Fruit fly (Drosophila melanogaster) whole organism, embryonic: Measurements from ENCODE around the gene IleRS-m.
A peak's percentile ranks its signal among the peaks of the same experiment; 100 is the strongest.

ENCODE experiments used
- Bgb ChIP-seq: fragments of 200-800 bp; sonication (Bioruptor generic); IDR thresholded peaks from 2 replicates; pipeline ENCODE4 v1.3.6; 2022; ENCODE audit warnings: missing biosample characterization, missing genetic modification characterization; ENCODE audit not compliant: partially characterized antibody
- CG10366 ChIP-seq: fragments of 200-800 bp; sonication (Bioruptor generic); IDR thresholded peaks from 2 replicates; pipeline ENCODE4 v1.3.6; 2022; ENCODE audit warnings: missing biosample characterization, missing genetic modification characterization
- CG12071 ChIP-seq: fragments of 200-800 bp; sonication (Bioruptor generic); optimal IDR thresholded peaks from 3 replicates; lab custom pipeline; 2018; ENCODE audit warnings: missing biosample characterization, mild to moderate bottlenecking, missing genetic modification characterization
- CG12219 ChIP-seq: fragments of 200-800 bp; sonication (Bioruptor generic); optimal IDR thresholded peaks from 3 replicates; lab custom pipeline; 2018; ENCODE audit warnings: missing biosample characterization, mild to moderate bottlenecking, missing genetic modification characterization
- CG13624 ChIP-seq: fragments of 200-800 bp; sonication (Bioruptor generic); optimal IDR thresholded peaks from 2 replicates; lab custom pipeline; 2016; ENCODE audit warnings: missing biosample characterization, missing genetic modification characterization
- CG15601 ChIP-seq: fragments of 200-800 bp; sonication (Bioruptor generic); optimal IDR thresholded peaks from 3 replicates; lab custom pipeline; 2019; ENCODE audit warnings: missing biosample characterization, mild to moderate bottlenecking, missing genetic modification characterization, moderate library complexity
- CG18599 ChIP-seq: fragments of 200-800 bp; sonication (Bioruptor generic); optimal IDR thresholded peaks from 3 replicates; lab custom pipeline; 2017; ENCODE audit warnings: missing biosample characterization, missing genetic modification characterization, mild to moderate bottlenecking, moderate library complexity, missing genetic modification reagents
- CG18619 ChIP-seq: fragments of 200-800 bp; sonication (Bioruptor generic); optimal IDR thresholded peaks from 3 replicates; lab custom pipeline; 2017; ENCODE audit warnings: missing biosample characterization, mild to moderate bottlenecking, missing genetic modification characterization
- CG2678 ChIP-seq: fragments of 200-800 bp; sonication (Bioruptor generic); optimal IDR thresholded peaks from 3 replicates; lab custom pipeline; 2019; ENCODE audit warnings: missing biosample characterization, mild to moderate bottlenecking, missing genetic modification characterization, moderate library complexity
- CG3065 ChIP-seq: fragments of 200-800 bp; sonication (Bioruptor generic); optimal IDR thresholded peaks from 2 replicates; lab custom pipeline; 2016; ENCODE audit warnings: missing biosample characterization, missing genetic modification characterization
- CG31441 ChIP-seq: fragments of 200-800 bp; sonication (Bioruptor generic); IDR thresholded peaks from 2 replicates; pipeline ENCODE4 v1.3.6; 2022; ENCODE audit warnings: missing biosample characterization, missing genetic modification characterization
- CG34376 ChIP-seq: fragments of 200-800 bp; sonication (Bioruptor generic); optimal IDR thresholded peaks from 2 replicates; lab custom pipeline; 2018; ENCODE audit warnings: missing biosample characterization, mild to moderate bottlenecking, missing genetic modification characterization
- CG4282 ChIP-seq: fragments of 200-800 bp; sonication (Bioruptor generic); optimal IDR thresholded peaks from 2 replicates; lab custom pipeline; 2016; ENCODE audit warnings: missing biosample characterization, missing genetic modification characterization
- CG6654 ChIP-seq: fragments of 200-800 bp; sonication (Bioruptor generic); optimal IDR thresholded peaks from 2 replicates; lab custom pipeline; 2017; ENCODE audit warnings: missing biosample characterization, mild to moderate bottlenecking, missing genetic modification characterization
- CG6683 ChIP-seq: fragments of 200-800 bp; sonication (Bioruptor generic); optimal IDR thresholded peaks from 2 replicates; lab custom pipeline; 2017; ENCODE audit warnings: missing biosample characterization, mild to moderate bottlenecking, missing genetic modification characterization, missing genetic modification reagents
- CG7271 ChIP-seq: fragments of 200-800 bp; sonication (Bioruptor generic); optimal IDR thresholded peaks from 2 replicates; lab custom pipeline; 2018; ENCODE audit warnings: missing biosample characterization, mild to moderate bottlenecking, missing genetic modification characterization, moderate library complexity
- CG8281 ChIP-seq: fragments of 200-800 bp; sonication (Bioruptor generic); optimal IDR thresholded peaks from 2 replicates; lab custom pipeline; 2018; ENCODE audit warnings: missing biosample characterization, mild to moderate bottlenecking, missing genetic modification characterization, moderate library complexity
- CG8924 ChIP-seq: fragments of 200-800 bp; optimal IDR thresholded peaks from 3 replicates; lab custom pipeline; 2019; ENCODE audit warnings: missing biosample characterization, mild to moderate bottlenecking, missing genetic modification characterization, moderate library complexity
- D19B ChIP-seq: fragments of 200-800 bp; sonication (Bioruptor generic); optimal IDR thresholded peaks from 2 replicates; lab custom pipeline; 2017; ENCODE audit warnings: missing biosample characterization, mild to moderate bottlenecking, missing genetic modification characterization
- Dll ChIP-seq: fragments of 200-800 bp; sonication (Bioruptor generic); IDR thresholded peaks from 4 replicates; pipeline ENCODE4 v1.3.6; 2022; ENCODE audit warnings: missing biosample characterization, missing genetic modification characterization; ENCODE audit not compliant: partially characterized antibody
- Dp ChIP-seq: fragments of 200-800 bp; sonication (Bioruptor generic); optimal IDR thresholded peaks from 2 replicates; lab custom pipeline; 2018; ENCODE audit warnings: missing biosample characterization, mild to moderate bottlenecking, missing genetic modification characterization, moderate library complexity
- Drgx ChIP-seq: fragments of 200-800 bp; sonication (Bioruptor generic); IDR thresholded peaks from 2 replicates; pipeline ENCODE4 v1.3.6; 2022; ENCODE audit warnings: missing biosample characterization, missing genetic modification characterization
- Fer3 ChIP-seq: fragments of 200-800 bp; sonication (Bioruptor generic); optimal IDR thresholded peaks from 2 replicates; lab custom pipeline; 2018; ENCODE audit warnings: missing biosample characterization, mild to moderate bottlenecking, missing genetic modification characterization, moderate library complexity
- Hr39 ChIP-seq: fragments of >200 bp; optimal IDR thresholded peaks from 2 replicates; lab custom pipeline; 2017
- Hr78 ChIP-seq, 2 experiments: fragments of 200-800 bp in 1 of 2; fragments of >200 bp in 1 of 2; sonication (Bioruptor generic) in 1 of 2; optimal IDR thresholded peaks; 2 replicates each; lab custom pipeline; 2017 to 2019; ENCODE audit warnings: missing biosample characterization in 2 of 2, missing genetic modification characterization in 2 of 2, mild to moderate bottlenecking in 1 of 2, moderate library complexity in 1 of 2
- Lpt ChIP-seq: fragments of >200 bp; optimal IDR thresholded peaks from 2 replicates; lab custom pipeline; 2018; ENCODE audit warnings: missing biosample characterization, missing genetic modification characterization
- Med ChIP-seq: fragments of 200-800 bp; sonication (Bioruptor generic); peaks from one replicate; lab custom pipeline; 2016; ENCODE audit warnings: missing biosample characterization, missing genetic modification characterization, mild to moderate bottlenecking, inconsistent platforms, moderate library complexity
- Meics ChIP-seq: fragments of 200-800 bp; sonication (Bioruptor generic); optimal IDR thresholded peaks from 2 replicates; lab custom pipeline; 2017; ENCODE audit warnings: missing biosample characterization, mild to moderate bottlenecking, missing genetic modification characterization
- Myb ChIP-seq: fragments of 200-800 bp; sonication (Bioruptor generic); optimal IDR thresholded peaks from 2 replicates; lab custom pipeline; 2016; ENCODE audit warnings: missing biosample characterization, missing genetic modification characterization
- Sox100B ChIP-seq: fragments of 200-800 bp; sonication (Bioruptor generic); optimal IDR thresholded peaks from 3 replicates; lab custom pipeline; 2018; ENCODE audit warnings: missing biosample characterization, mild to moderate bottlenecking, missing genetic modification characterization
- Spps ChIP-seq: fragments of 200-800 bp; sonication (Bioruptor generic); optimal IDR thresholded peaks from 2 replicates; lab custom pipeline; 2018; ENCODE audit warnings: missing biosample characterization, mild to moderate bottlenecking, missing genetic modification characterization
- Stat92E ChIP-seq, 3 experiments: fragments of >200 bp in 2 of 3; fragments of 200-800 bp in 1 of 3; sonication (Bioruptor generic) in 1 of 3; optimal IDR thresholded peaks; 2 replicates each; lab custom pipeline; 2017 to 2019; ENCODE audit warnings: missing biosample characterization in 3 of 3, missing genetic modification characterization in 3 of 3, mild to moderate bottlenecking in 1 of 3, moderate library complexity in 1 of 3
- Xbp1 ChIP-seq: fragments of 200-800 bp; sonication (Bioruptor generic); optimal IDR thresholded peaks from 3 replicates; lab custom pipeline; 2016; ENCODE audit warnings: missing biosample characterization, mild to moderate bottlenecking, missing genetic modification characterization
- al ChIP-seq: fragments of 200-800 bp; sonication (Bioruptor generic); IDR thresholded peaks from 2 replicates; pipeline ENCODE4 v1.3.6; 2022; ENCODE audit warnings: missing biosample characterization, missing genetic modification characterization
- dati ChIP-seq: fragments of 200-800 bp; sonication (Bioruptor generic); IDR thresholded peaks from 2 replicates; pipeline ENCODE4 v1.3.6; 2022; ENCODE audit warnings: missing biosample characterization, missing genetic modification characterization
- disco-r ChIP-seq: fragments of 200-800 bp; sonication (Bioruptor generic); optimal IDR thresholded peaks from 2 replicates; lab custom pipeline; 2016; ENCODE audit warnings: missing biosample characterization, missing genetic modification characterization
- dmrt99B ChIP-seq: fragments of 200-800 bp; sonication (Bioruptor generic); optimal IDR thresholded peaks from 2 replicates; lab custom pipeline; 2018; ENCODE audit warnings: missing biosample characterization, mild to moderate bottlenecking, missing genetic modification characterization, moderate library complexity
- fu2 ChIP-seq: fragments of 200-800 bp; sonication (Bioruptor generic); optimal IDR thresholded peaks from 2 replicates; lab custom pipeline; 2016; ENCODE audit warnings: missing biosample characterization, missing genetic modification characterization
- lbe ChIP-seq: fragments of 200-800 bp; sonication (Bioruptor generic); optimal IDR thresholded peaks from 2 replicates; lab custom pipeline; 2016; ENCODE audit warnings: missing biosample characterization, mild to moderate bottlenecking, missing genetic modification characterization
- onecut ChIP-seq: fragments of 200-800 bp; sonication (Bioruptor generic); IDR thresholded peaks from 2 replicates; pipeline ENCODE4 v1.3.6; 2022; ENCODE audit warnings: missing biosample characterization, missing genetic modification characterization
- peb ChIP-seq: fragments of 200-800 bp; sonication (Bioruptor generic); IDR thresholded peaks from 2 replicates; pipeline ENCODE4 v1.3.6; 2022; ENCODE audit warnings: missing biosample characterization, missing genetic modification characterization
- pnt ChIP-seq: fragments of 200-800 bp; sonication (Bioruptor generic); optimal IDR thresholded peaks from 3 replicates; lab custom pipeline; 2016; ENCODE audit warnings: missing biosample characterization, missing genetic modification characterization
- sc ChIP-seq, 3 experiments: fragments of >200 bp in 2 of 3; fragments of 200-800 bp in 1 of 3; sonication (Bioruptor generic) in 1 of 3; optimal IDR thresholded peaks; 2 replicates in 2 of 3; 3 replicates in 1 of 3; lab custom pipeline; 2017; ENCODE audit warnings: mild to moderate bottlenecking in 1 of 3, missing biosample characterization in 1 of 3, missing genetic modification characterization in 1 of 3, missing genetic modification reagents in 1 of 3
- seq ChIP-seq: fragments of 200-800 bp; sonication (Bioruptor generic); IDR thresholded peaks from 2 replicates; pipeline ENCODE4 v1.3.6; 2022; ENCODE audit warnings: missing biosample characterization, missing genetic modification characterization
- sob ChIP-seq: fragments of 200-800 bp; sonication (Bioruptor generic); IDR thresholded peaks from 2 replicates; pipeline ENCODE4 v1.3.6; 2022; ENCODE audit warnings: missing biosample characterization, missing genetic modification characterization
- tll ChIP-seq, 2 experiments: fragments of 200-800 bp in 1 of 2; fragments of >200 bp in 1 of 2; sonication (Bioruptor generic) in 1 of 2; optimal IDR thresholded peaks; 2 replicates each; lab custom pipeline; 2017 to 2019; ENCODE audit warnings: missing biosample characterization in 2 of 2, missing genetic modification characterization in 2 of 2, mild to moderate bottlenecking in 1 of 2, moderate library complexity in 1 of 2
- tx ChIP-seq: fragments of 200-800 bp; sonication (Bioruptor generic); optimal IDR thresholded peaks from 2 replicates; lab custom pipeline; 2016; ENCODE audit warnings: missing biosample characterization, missing genetic modification characterization
- vvl ChIP-seq: fragments of 200-800 bp; sonication (Bioruptor generic); IDR thresholded peaks from 2 replicates; pipeline ENCODE4 v1.3.6; 2022; ENCODE audit warnings: missing biosample characterization, missing genetic modification characterization

IleRS-m gene

DNA sequence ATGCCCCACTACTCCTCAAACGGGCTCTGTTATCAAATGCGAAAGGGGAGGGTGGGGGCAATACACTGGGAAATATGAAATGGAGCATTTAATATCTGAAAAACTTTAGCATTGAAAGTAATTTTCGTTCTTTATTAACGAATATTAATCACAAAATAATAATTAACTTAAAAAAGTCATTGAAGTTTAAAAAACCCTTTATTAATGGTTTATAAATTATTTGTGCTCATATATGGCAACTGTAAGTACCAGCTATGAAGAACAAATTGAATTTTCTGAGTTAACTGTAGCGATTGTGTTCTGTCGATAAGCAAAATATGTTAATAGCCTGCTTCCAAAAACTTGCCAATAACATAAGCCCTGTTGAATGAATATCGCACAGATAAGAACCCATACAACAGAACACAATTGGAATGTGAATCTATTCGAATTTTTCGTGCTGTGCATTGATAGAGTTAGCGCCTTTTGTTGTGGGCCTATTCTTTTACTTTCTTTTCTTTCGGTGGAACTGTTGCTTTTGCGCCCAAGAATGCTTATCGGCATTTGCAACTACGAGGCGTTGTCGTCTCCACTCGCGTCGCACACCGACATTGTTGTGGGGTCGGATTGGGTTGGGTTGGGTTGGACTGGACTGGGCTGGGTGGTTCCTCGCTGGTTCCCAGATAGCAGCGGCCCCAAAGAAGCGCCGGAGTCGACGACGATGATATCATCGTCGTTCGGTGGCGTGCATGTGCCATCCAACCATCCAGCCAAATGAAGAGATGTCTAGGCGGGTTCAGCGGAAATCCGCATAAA lies 39.1 kb upstream of the IleRS-m start (continued):
- TF ChIP-seq Sox100B (GFP tag; lab: Kevin White, UChicago) (peak; percentile 74), CG3065 (no peak), pnt (GFP tag; lab: Kevin White, UChicago) (peak; percentile 16), CG8281 (tag; lab: Kevin White, UChicago) (no peak), seq (GFP tag; lab: Robert Waterston, UW) (no peak; the same call in 1 of the 2 replicates), Bgb (GFP tag; lab: Robert Waterston, UW) (no peak), lbe (GFP tag; lab: Kevin White, UChicago) (no peak), Dp (GFP tag; lab: Kevin White, UChicago) (no peak), Lpt (GFP tag; lab: Kevin White, UChicago) (no peak), Hr78 (GFP tag; optimal IDR thresholded peaks at IDR 0.05; lab: Kevin White, UChicago) (peak in 1 of 2 experiments; percentile 27), dati (GFP tag; lab: Robert Waterston, UW) (no peak), CG13624 (GFP tag; lab: Kevin White, UChicago) (no peak), CG12219 (GFP tag; lab: Kevin White, UChicago) (no peak), CG6654 (GFP tag; lab: Kevin White, UChicago) (peak; percentile 6), Spps (peak; percentile 14), CG15601 (tag; lab: Kevin White, UChicago) (no peak), Stat92E (GFP tag; optimal IDR thresholded peaks at IDR 0.05; lab: Kevin White, UChicago) (no peak), sob (GFP tag; lab: Robert Waterston, UW) (no peak; the same call in 1 of the 2 replicates), dmrt99B (tag; lab: Kevin White, UChicago) (no peak), D19B (no peak), disco-r (GFP tag; lab: Kevin White, UChicago) (peak; percentile 8), Dll (GFP tag; lab: Robert Waterston, UW) (no peak), sc (optimal IDR thresholded peaks at IDR 0.05; lab: Kevin White, UChicago) (no peak), sc (GFP tag; optimal IDR thresholded peaks at IDR 0.05; lab: Kevin White, UChicago) (peak; percentile 66), Meics (GFP tag; lab: Kevin White, UChicago) (peak; percentile 51), CG10366 (GFP tag; lab: Robert Waterston, UW) (peak; percentile 9; the same call in 1 of the 2 replicates), Hr39 (lab: Kevin White, UChicago) (no peak), CG31441 (no peak; the same call in 1 of the 2 replicates), Fer3 (tag; lab: Kevin White, UChicago) (peak; percentile 16), Drgx (GFP tag; lab: Robert Waterston, UW) (0 out of 2 replicates have a peak, but pooled peaks have one; percentile 16), CG34376 (GFP tag; lab: Kevin White, UChicago) (no peak), CG8924 (tag; lab: Kevin White, UChicago) (peak; percentile 76), Xbp1 (peak; percentile 29), tll (GFP tag; optimal IDR thresholded peaks at IDR 0.05; lab: Kevin White, UChicago) (no peak), CG18599 (GFP tag; lab: Kevin White, UChicago) (peak; percentile 42), CG7271 (tag; lab: Kevin White, UChicago) (no peak), fu2 (GFP tag; lab: Kevin White, UChicago) (no peak), CG2678 (tag; lab: Kevin White, UChicago) (no peak), onecut (GFP tag; lab: Robert Waterston, UW) (no peak), CG6683 (no peak), CG4282 (GFP tag; lab: Kevin White, UChicago) (no peak), Myb (GFP tag; lab: Kevin White, UChicago) (peak; percentile 22), peb (GFP tag; lab: Robert Waterston, UW) (no peak), CG18619 (GFP tag; lab: Kevin White, UChicago) (peak; percentile 59), al (no peak), vvl (GFP tag; lab: Robert Waterston, UW) (no peak), Med (GFP tag; lab: Kevin White, UChicago) (peak; percentile 19), CG12071 (GFP tag; lab: Kevin White, UChicago) (no peak), tx (GFP tag; lab: Kevin White, UChicago) (no peak)
